Worm (Caenorhabditis elegans) whole organism, midembryonic: ENCODE data around the gene srsy-1.

ENCODE experiments used
- cog-1 ChIP-seq: sonication (generic microtip); optimal IDR thresholded peaks from 2 replicates; lab custom pipeline; 2016; ENCODE audit warnings: missing genetic modification characterization, missing compliant biosample characterization
- flt-1 ChIP-seq: fragments of 200-800 bp; sonication (Bioruptor generic); IDR thresholded peaks from 2 replicates; pipeline ENCODE4 v1.3.6; 2022; ENCODE audit warnings: missing genetic modification characterization, missing compliant biosample characterization
- klf-2 ChIP-seq: fragments of 200-800 bp; sonication (Bioruptor generic); conservative IDR thresholded peaks from 2 replicates; pipeline ENCODE4 v1.3.6; 2022; ENCODE audit warnings: missing genetic modification reagents, missing genetic modification characterization, missing compliant biosample characterization
- med-1 ChIP-seq: sonication (generic microtip); optimal IDR thresholded peaks from 2 replicates; lab custom pipeline; 2017; ENCODE audit warnings: missing genetic modification characterization, mild to moderate bottlenecking, missing compliant biosample characterization, antibody characterized with exemption, missing genetic modification reagents; ENCODE audit not compliant: insufficient read depth
- tab-1 ChIP-seq: fragments of 200-800 bp; sonication (Bioruptor generic); IDR thresholded peaks from 2 replicates; pipeline ENCODE4 v1.3.6; 2022; ENCODE audit warnings: missing genetic modification characterization, missing compliant biosample characterization
- ztf-23 ChIP-seq: fragments of 200-800 bp; sonication (Bioruptor generic); IDR thresholded peaks from 2 replicates; pipeline ENCODE4 v1.3.6; 2022; ENCODE audit warnings: missing genetic modification reagents, missing genetic modification characterization, missing compliant biosample characterization
- ztf-29 ChIP-seq: fragments of 200-800 bp; sonication (Bioruptor generic); IDR thresholded peaks from 2 replicates; pipeline ENCODE4 v1.3.6; 2022; ENCODE audit warnings: missing genetic modification reagents, missing genetic modification characterization, missing compliant biosample characterization

ce11 chrII:5092362-5093281, 23.2 kb upstream of the srsy-1 start, which contains the start of gene C04G6.2:
- no peak for TF ChIP-seq tab-1
- TF ChIP-seq ztf-23: no peak
- TF ChIP-seq flt-1 (GFP tag; lab: Robert Waterston, UW): no peak
- no peak for TF ChIP-seq ztf-29
- TF ChIP-seq klf-2 (GFP tag; lab: Robert Waterston, UW): no peak
- TF ChIP-seq cog-1 (tag; lab: Kevin White, UChicago): peak; percentile 82
- no peak for TF ChIP-seq med-1
